Fruit fly (Drosophila melanogaster): ENCODE measurements around the gene Arts.

Gene Arts

dm6 chr3L:16602736-16603144 is at the start of gene Arts:
Arts (plus strand) TSS chr3L:16602851.
- TF ChIP-seq usp (GFP tag; optimal IDR thresholded peaks at IDR 0.05): no peak
- TF ChIP-seq CG2712 (tag; optimal IDR thresholded peaks at IDR 0.05): peak; percentile 47
- peak; percentile 25 for TF ChIP-seq Chrac-16 (GFP tag; optimal IDR thresholded peaks at IDR 0.05)
- peak; percentile 46 for TF ChIP-seq CG2120 (GFP tag; optimal IDR thresholded peaks at IDR 0.05)
- TF ChIP-seq Nf-YC (tag; optimal IDR thresholded peaks at IDR 0.05): peak; percentile 40
- peak; percentile 56 for TF ChIP-seq CG10543 (GFP tag; optimal IDR thresholded peaks at IDR 0.05)
- peak; percentile 42 for TF ChIP-seq CG11504 (tag; optimal IDR thresholded peaks at IDR 0.05)
- TF ChIP-seq Hand (GFP tag; optimal IDR thresholded peaks at IDR 0.05): no peak
- peak; percentile 31 for TF ChIP-seq CG15269 (tag; optimal IDR thresholded peaks at IDR 0.05)
- TF ChIP-seq CG32532 (GFP tag; IDR thresholded peaks at IDR 0.05): no peak
- TF ChIP-seq odd (GFP tag; optimal IDR thresholded peaks at IDR 0.05): no peak
- no peak for TF ChIP-seq fd96Cb (tag; optimal IDR thresholded peaks at IDR 0.05)
- peak; percentile 20 for TF ChIP-seq B-H2 (GFP tag; optimal IDR thresholded peaks at IDR 0.05)
- peak; percentile 61 for TF ChIP-seq CG13775 (GFP tag; optimal IDR thresholded peaks at IDR 0.05)
- peak; percentile 18 for TF ChIP-seq CG1603 (tag; optimal IDR thresholded peaks at IDR 0.05)
- peak; percentile 9 for TF ChIP-seq bcd (GFP tag; optimal IDR thresholded peaks at IDR 0.05)
- TF ChIP-seq D19B (GFP tag; optimal IDR thresholded peaks at IDR 0.05): peak; percentile 44
- peak; percentile 12 for TF ChIP-seq unpg (GFP tag; optimal IDR thresholded peaks at IDR 0.05)
- peak; percentile 32 for TF ChIP-seq exex (tag; optimal IDR thresholded peaks at IDR 0.05)
- TF ChIP-seq CG12236 (GFP tag; optimal IDR thresholded peaks at IDR 0.05): no peak
- TF ChIP-seq wek (GFP tag; optimal IDR thresholded peaks at IDR 0.05): no peak
- TF ChIP-seq ci (GFP tag; IDR thresholded peaks at IDR 0.05): no peak
- peak; percentile 20 for TF ChIP-seq HmgZ (tag; optimal IDR thresholded peaks at IDR 0.05)
- no peak for TF ChIP-seq CG14014 (GFP tag; IDR thresholded peaks at IDR 0.05)
- peak; percentile 32 for TF ChIP-seq CG30020 (tag; optimal IDR thresholded peaks at IDR 0.05)
- TF ChIP-seq trem (tag; optimal IDR thresholded peaks at IDR 0.05): peak; percentile 53
- peak; percentile 49 for TF ChIP-seq CG15514 (GFP tag; optimal IDR thresholded peaks at IDR 0.05)
- no peak for TF ChIP-seq Bdp1 (GFP tag; optimal IDR thresholded peaks at IDR 0.05)
- TF ChIP-seq CG9437 (GFP tag; optimal IDR thresholded peaks at IDR 0.05): peak; percentile 20
- peak; percentile 9 for TF ChIP-seq Hmr (GFP tag; optimal IDR thresholded peaks at IDR 0.05)
- TF ChIP-seq yki (optimal IDR thresholded peaks at IDR 0.05): no peak
- TF ChIP-seq tin (GFP tag; optimal IDR thresholded peaks at IDR 0.05): peak; percentile 8
- TF ChIP-seq CG7928 (GFP tag; optimal IDR thresholded peaks at IDR 0.05): peak; percentile 89
- TF ChIP-seq stwl (tag; optimal IDR thresholded peaks at IDR 0.05): peak; percentile 12
- no peak for TF ChIP-seq Lhr (GFP tag; optimal IDR thresholded peaks at IDR 0.05)
- TF ChIP-seq CG17568 (GFP tag; optimal IDR thresholded peaks at IDR 0.05): no peak
- TF ChIP-seq ato (GFP tag; IDR thresholded peaks at IDR 0.05; ENCODE audit: partially characterized antibody): no peak
- no peak for TF ChIP-seq vnd (GFP tag; IDR thresholded peaks at IDR 0.05; ENCODE audit: partially characterized antibody)
- no peak for TF ChIP-seq tio (GFP tag; optimal IDR thresholded peaks at IDR 0.05)
- peak; percentile 11 for TF ChIP-seq CG10209 (GFP tag; optimal IDR thresholded peaks at IDR 0.05)
- peak; percentile 27 for TF ChIP-seq Abd-B (GFP tag; optimal IDR thresholded peaks at IDR 0.05)
- TF ChIP-seq CG2129 (GFP tag; IDR thresholded peaks at IDR 0.05; ENCODE audit: partially characterized antibody): no peak
- TF ChIP-seq Hr3 (GFP tag; optimal IDR thresholded peaks at IDR 0.05): no peak
- TF ChIP-seq CG1233 (GFP tag; optimal IDR thresholded peaks at IDR 0.05): peak; percentile 9
- TF ChIP-seq CG9817 (tag; optimal IDR thresholded peaks at IDR 0.05): peak; percentile 39
- TF ChIP-seq CG18262 (tag; optimal IDR thresholded peaks at IDR 0.05): peak; percentile 54
- peak; percentile 36 for TF ChIP-seq CoRest (tag; optimal IDR thresholded peaks at IDR 0.05)
- no peak for TF ChIP-seq Sry-β (GFP tag; optimal IDR thresholded peaks at IDR 0.05)
- peak; percentile 34 for TF ChIP-seq Sox100B (GFP tag; optimal IDR thresholded peaks at IDR 0.05)
- peak; percentile 6 for TF ChIP-seq twi (tag; optimal IDR thresholded peaks at IDR 0.05)

Data from whole organism, embryonic.